Worm (Caenorhabditis elegans) whole organism, early embryonic: ENCODE measurements around the gene C13B4.1.
A peak's percentile ranks its signal among the peaks of the same experiment; 100 is the strongest.

ENCODE experiments used
- B0310.2 ChIP-seq: sonication (generic microtip); optimal IDR thresholded peaks from 2 replicates; lab custom pipeline; 2016; ENCODE audit warnings: mild to moderate bottlenecking, missing genetic modification characterization, missing compliant biosample characterization
- F13C5.2 ChIP-seq: sonication (generic microtip); optimal IDR thresholded peaks from 2 replicates; lab custom pipeline; 2017; ENCODE audit warnings: mild to moderate bottlenecking, missing genetic modification characterization, inconsistent platforms, missing compliant biosample characterization
- aly-1 ChIP-seq: sonication (generic microtip); optimal IDR thresholded peaks from 2 replicates; lab custom pipeline; 2016; ENCODE audit warnings: missing genetic modification characterization, missing compliant biosample characterization
- ama-1 ChIP-seq: fragments of 150-350 bp; optimal IDR thresholded peaks from 2 replicates; lab custom pipeline; 2014
- ceh-13 ChIP-seq: fragments of 200-800 bp; sonication (Bioruptor generic); optimal IDR thresholded peaks from 2 replicates; lab custom pipeline; 2018; ENCODE audit warnings: mild to moderate bottlenecking, missing genetic modification characterization, missing compliant biosample characterization
- ceh-36 ChIP-seq: sonication (generic microtip); optimal IDR thresholded peaks from 2 replicates; lab custom pipeline; 2016; ENCODE audit warnings: missing genetic modification characterization, inconsistent platforms, missing compliant biosample characterization
- ets-7 ChIP-seq: sonication (generic microtip); optimal IDR thresholded peaks from 2 replicates; lab custom pipeline; 2016; ENCODE audit warnings: missing genotype, missing genetic modification characterization, missing compliant biosample characterization
- flt-1 ChIP-seq: fragments of 200-800 bp; sonication (Bioruptor generic); IDR thresholded peaks from 2 replicates; pipeline ENCODE4 v1.3.6; 2022; ENCODE audit warnings: missing genetic modification characterization, missing compliant biosample characterization
- hmbx-1 ChIP-seq: sonication (generic microtip); optimal IDR thresholded peaks from 2 replicates; lab custom pipeline; 2016; ENCODE audit warnings: mild to moderate bottlenecking, missing genetic modification characterization, missing compliant biosample characterization
- hmg-4 ChIP-seq: fragments of 200-800 bp; sonication (Bioruptor generic); optimal IDR thresholded peaks from 2 replicates; lab custom pipeline; 2018; ENCODE audit warnings: mild to moderate bottlenecking, missing genetic modification characterization, missing compliant biosample characterization
- hnd-1 ChIP-seq: sonication (generic microtip); optimal IDR thresholded peaks from 2 replicates; lab custom pipeline; 2016; ENCODE audit warnings: missing genetic modification characterization, missing compliant biosample characterization
- pes-1 ChIP-seq: fragments of 200-800 bp; sonication (Bioruptor generic); IDR thresholded peaks from 2 replicates; pipeline ENCODE4 v1.3.6; 2022; ENCODE audit warnings: missing genetic modification reagents, missing genetic modification characterization, missing compliant biosample characterization
- scrt-1 ChIP-seq: fragments of 200-800 bp; sonication (Bioruptor generic); IDR thresholded peaks from 2 replicates; pipeline ENCODE4 v1.3.6; 2022; ENCODE audit warnings: missing genetic modification characterization, missing compliant biosample characterization
- sea-1 ChIP-seq: fragments of 200-800 bp; sonication (Bioruptor generic); conservative IDR thresholded peaks from 2 replicates; pipeline ENCODE4 v1.3.6; 2022; ENCODE audit warnings: missing genetic modification characterization, missing compliant biosample characterization
- tbx-11 ChIP-seq: fragments of 200-800 bp; sonication (Bioruptor generic); IDR thresholded peaks from 2 replicates; pipeline ENCODE4 v1.3.6; 2022; ENCODE audit warnings: missing genetic modification characterization, missing compliant biosample characterization
- tbx-37 ChIP-seq: fragments of 200-800 bp; sonication (Bioruptor generic); conservative IDR thresholded peaks from 2 replicates; pipeline ENCODE4 v1.3.6; 2022; ENCODE audit warnings: missing genetic modification reagents, missing genetic modification characterization, missing compliant biosample characterization
- tra-4 ChIP-seq: sonication (generic microtip); optimal IDR thresholded peaks from 2 replicates; lab custom pipeline; 2017; ENCODE audit warnings: missing genetic modification characterization, missing compliant biosample characterization

Gene C13B4.1

DNA sequence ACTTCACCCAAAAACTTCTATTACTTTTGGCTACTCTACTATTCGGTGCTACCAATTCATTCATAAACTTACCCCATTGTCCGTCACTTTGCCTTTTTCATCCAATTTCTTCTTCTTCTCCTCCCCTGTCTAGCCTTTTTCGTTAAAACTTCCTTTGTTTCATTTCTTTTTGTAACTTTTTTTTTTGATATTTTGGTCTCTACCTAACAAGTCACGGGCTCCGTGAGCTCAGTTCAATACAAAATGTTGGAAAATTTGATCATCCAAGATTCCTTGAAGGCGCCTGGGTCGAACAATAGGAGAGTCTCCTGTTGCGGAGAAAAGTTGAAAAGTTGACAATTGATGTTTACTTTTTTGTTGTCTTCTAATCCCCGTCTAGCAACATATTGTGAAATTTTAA, 27.5 kb downstream of the C13B4.1 start:
- TF ChIP-seq ama-1 = no peak
- TF ChIP-seq B0310.2 = no peak
- TF ChIP-seq flt-1 (GFP tag; lab: Robert Waterston, UW) = no peak
- no peak for TF ChIP-seq hmbx-1
- no peak for TF ChIP-seq ceh-36
- no peak for TF ChIP-seq aly-1 (tag; lab: Kevin White, UChicago)
- TF ChIP-seq hmg-4 = no peak
- no peak for TF ChIP-seq pes-1
- TF ChIP-seq tbx-11 (GFP tag; lab: Robert Waterston, UW) = no peak

DNA sequence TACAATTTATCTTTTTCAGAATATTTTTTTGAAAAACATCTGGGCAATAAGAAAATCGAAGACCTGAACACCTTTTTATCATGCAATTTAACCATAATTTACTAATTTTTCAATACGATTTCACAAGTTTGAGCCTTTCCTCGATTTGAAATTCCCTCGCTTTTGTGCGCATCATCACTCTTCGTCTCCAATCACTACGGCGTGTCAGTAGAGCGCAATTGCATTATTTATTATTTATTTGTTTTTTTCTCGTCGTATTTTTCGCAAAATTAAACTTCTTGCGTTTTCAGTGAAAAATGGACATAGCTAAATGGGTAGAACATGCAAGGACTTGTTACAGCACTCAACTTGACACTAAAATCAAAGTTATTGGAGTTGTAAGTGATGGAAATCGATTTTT, 38.3 kb downstream of the C13B4.1 start, which contains the start of gene smg-8:
Gene smg-8, plus strand, starts transcription at position 266 of the 400 bp plus-strand sequence.
- TF ChIP-seq tra-4 (tag; lab: Kevin White, UChicago) (no peak), F13C5.2 (tag; lab: Kevin White, UChicago) (peak; percentile 37)

DNA sequence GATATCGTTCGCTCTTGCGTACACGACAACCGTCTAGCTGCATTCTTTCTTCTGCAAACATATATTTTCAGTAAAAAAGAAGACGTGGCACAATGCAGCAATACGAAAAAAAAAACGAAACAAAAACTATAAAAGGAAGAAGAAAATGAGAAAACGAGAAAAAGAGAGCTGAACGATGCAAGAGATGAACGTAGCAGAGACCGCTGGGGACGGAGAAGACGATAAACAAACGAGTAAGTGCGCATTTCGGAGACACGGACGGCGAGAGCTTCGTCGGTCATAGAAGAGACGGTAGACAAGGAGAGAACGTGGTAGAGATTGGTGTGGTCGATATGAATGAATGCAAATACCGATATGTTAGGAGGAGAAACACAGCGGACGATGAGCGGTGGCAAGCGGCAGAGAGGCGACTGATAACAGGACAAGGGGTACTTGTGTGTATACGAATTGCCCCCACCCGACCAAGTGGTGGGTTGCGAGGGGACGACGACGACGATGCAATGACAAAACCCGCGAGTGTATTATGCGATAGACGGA, 41.4 kb downstream of the C13B4.1 start, which contains the start of gene K04B12.2:
Gene K04B12.2, minus strand, starts transcription at position 51 of the 537 bp plus-strand sequence.
- TF ChIP-seq tra-4 (tag; lab: Kevin White, UChicago) = no peak
- TF ChIP-seq hmbx-1 = no peak
- no peak for TF ChIP-seq hnd-1
- TF ChIP-seq sea-1 (GFP tag; lab: Robert Waterston, UW) = 0 out of 2 replicates have a peak, but pooled peaks have one; percentile 17
- TF ChIP-seq flt-1 (GFP tag; lab: Robert Waterston, UW) = no peak
- TF ChIP-seq ceh-36 = no peak
- TF ChIP-seq pes-1 = no peak
- peak; percentile 59 for TF ChIP-seq hmg-4
- TF ChIP-seq aly-1 (tag; lab: Kevin White, UChicago) = no peak
- no peak for TF ChIP-seq scrt-1 (GFP tag; lab: Robert Waterston, UW)
- no peak for TF ChIP-seq tbx-37 (GFP tag; lab: Robert Waterston, UW)
- TF ChIP-seq ets-7 (tag; lab: Kevin White, UChicago) = no peak
- TF ChIP-seq F13C5.2 (tag; lab: Kevin White, UChicago) = peak; percentile 60
- TF ChIP-seq tbx-11 (GFP tag; lab: Robert Waterston, UW) = no peak
- TF ChIP-seq ama-1 = no peak
- no peak for TF ChIP-seq ceh-13 (GFP tag; lab: Kevin White, UChicago)
- no peak for TF ChIP-seq B0310.2

ce11 chrII:14437116-14437515, 42.3 kb downstream of the C13B4.1 start:
- TF ChIP-seq ceh-36 = peak; percentile 93
- TF ChIP-seq hmbx-1 = no peak
- no peak for TF ChIP-seq ceh-13 (GFP tag; lab: Kevin White, UChicago)
- TF ChIP-seq F13C5.2 (tag; lab: Kevin White, UChicago) = no peak
- TF ChIP-seq scrt-1 (GFP tag; lab: Robert Waterston, UW) = no peak

DNA sequence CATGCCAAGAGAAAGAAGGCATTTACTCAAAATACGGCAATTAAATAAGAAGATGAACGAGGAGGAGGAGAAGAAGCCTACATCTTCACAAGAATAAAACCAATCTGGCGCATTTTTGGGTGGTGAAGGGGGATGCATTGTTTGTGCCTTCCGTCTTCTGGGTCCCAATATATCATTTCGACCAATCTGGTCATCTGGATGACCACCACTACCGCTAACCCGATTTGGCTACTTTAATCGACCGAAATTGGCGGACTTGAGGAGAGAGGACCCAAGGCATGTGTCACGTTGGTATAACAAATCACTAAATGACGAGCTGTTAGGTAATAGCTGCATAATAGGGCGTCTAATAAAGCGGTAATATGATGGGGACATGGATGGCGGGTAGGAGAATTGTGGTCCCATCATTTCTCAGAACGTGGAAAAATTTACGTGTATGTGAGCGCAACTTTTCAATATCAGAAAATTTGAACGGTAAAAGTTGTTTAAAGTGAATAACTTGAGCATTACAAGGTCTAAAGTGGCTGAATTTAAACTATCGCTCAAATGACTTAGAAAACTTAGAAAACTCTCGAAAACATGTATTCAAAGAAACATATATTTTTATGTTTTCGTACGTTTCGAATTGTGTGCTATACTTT, 45.6 kb downstream of the C13B4.1 start:
- TF ChIP-seq hnd-1 (no peak), tra-4 (tag; lab: Kevin White, UChicago) (no peak), ama-1 (no peak), ceh-36 (no peak), aly-1 (tag; lab: Kevin White, UChicago) (no peak), tbx-11 (GFP tag; lab: Robert Waterston, UW) (no peak), tbx-37 (GFP tag; lab: Robert Waterston, UW) (no peak)

DNA sequence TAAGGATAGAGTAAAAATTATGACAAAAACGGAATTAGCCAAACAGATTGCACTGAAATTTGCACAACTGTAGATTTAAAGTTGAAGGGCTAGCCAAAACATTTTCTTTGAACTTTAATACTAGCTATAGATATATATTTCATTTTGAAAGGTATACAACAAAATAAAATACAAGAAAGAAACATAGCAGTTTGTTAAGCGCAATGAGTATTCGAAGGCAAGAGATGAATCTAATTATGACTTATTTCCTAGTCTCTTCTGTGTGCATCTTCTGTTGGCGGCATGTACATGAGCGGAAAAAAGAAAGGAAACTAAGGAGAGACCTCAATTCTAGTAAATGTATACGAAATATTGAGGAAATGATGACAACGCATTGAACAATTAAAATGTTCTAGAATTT, 47.3 kb downstream of the C13B4.1 start:
- no peak for TF ChIP-seq tbx-11 (GFP tag; lab: Robert Waterston, UW)
- no peak for TF ChIP-seq scrt-1 (GFP tag; lab: Robert Waterston, UW)
- no peak for TF ChIP-seq tra-4 (tag; lab: Kevin White, UChicago)
- no peak for TF ChIP-seq ama-1
- TF ChIP-seq ceh-36 = no peak
- no peak for TF ChIP-seq hnd-1
- TF ChIP-seq sea-1 (GFP tag; lab: Robert Waterston, UW) = no peak
- no peak for TF ChIP-seq flt-1 (GFP tag; lab: Robert Waterston, UW)
- no peak for TF ChIP-seq hmbx-1

DNA sequence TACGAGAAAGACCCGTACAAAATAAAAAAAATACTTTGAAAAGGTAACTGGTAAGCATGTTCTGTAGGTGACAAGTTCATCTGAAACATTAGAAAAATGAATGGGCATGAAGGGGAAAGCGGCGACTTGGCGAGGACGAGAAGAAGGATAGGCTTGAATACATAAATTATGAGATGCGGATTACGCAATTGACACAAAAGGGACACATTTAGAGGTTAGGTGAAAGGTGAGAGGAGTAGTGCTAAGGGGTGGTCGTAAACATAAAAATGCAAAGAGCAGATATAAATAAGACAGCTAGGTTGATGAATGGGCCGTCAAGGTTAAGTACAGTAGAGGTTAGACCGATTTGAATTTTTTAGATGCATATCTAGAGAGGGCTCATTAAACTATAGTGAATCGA, 50.6 kb downstream of the C13B4.1 start:
- TF ChIP-seq ets-7 (tag; lab: Kevin White, UChicago) = no peak
- no peak for TF ChIP-seq flt-1 (GFP tag; lab: Robert Waterston, UW)
- no peak for TF ChIP-seq pes-1
- no peak for TF ChIP-seq ceh-36
- no peak for TF ChIP-seq tra-4 (tag; lab: Kevin White, UChicago)
- TF ChIP-seq hmg-4 = no peak
- TF ChIP-seq hmbx-1 = no peak
- no peak for TF ChIP-seq ceh-13 (GFP tag; lab: Kevin White, UChicago)
- TF ChIP-seq tbx-11 (GFP tag; lab: Robert Waterston, UW) = no peak
- TF ChIP-seq ama-1 = no peak
- TF ChIP-seq aly-1 (tag; lab: Kevin White, UChicago) = no peak
- TF ChIP-seq hnd-1 = no peak
- no peak for TF ChIP-seq sea-1 (GFP tag; lab: Robert Waterston, UW)

ce11 chrII:14427714-14428113, 51.7 kb downstream of the C13B4.1 start:
- TF ChIP-seq hmg-4 (no peak), tbx-11 (GFP tag; lab: Robert Waterston, UW) (no peak)

DNA sequence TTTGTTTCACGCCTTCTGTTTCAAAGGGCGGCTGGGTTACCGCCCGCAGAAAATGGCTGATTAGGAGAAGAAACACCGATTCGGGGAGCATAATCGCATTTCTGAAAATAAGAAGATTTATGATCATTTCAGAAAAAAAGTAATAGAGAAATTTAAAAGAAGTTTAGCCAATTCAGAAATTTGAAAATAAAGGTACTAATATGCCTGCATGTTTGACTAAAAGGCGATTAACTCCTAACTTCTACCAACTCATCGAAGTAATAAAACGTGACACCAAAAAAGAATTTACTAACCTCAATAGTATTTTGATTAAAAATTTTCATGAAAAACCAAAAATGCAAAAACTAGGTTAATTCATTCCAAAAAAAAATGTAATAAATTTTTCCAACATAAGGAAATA, 54.6 kb downstream of the C13B4.1 start, which contains the start of gene plx-2:
Gene plx-2, minus strand, starts transcription at position 101 of the 400 bp plus-strand sequence.
- TF ChIP-seq ceh-13 (GFP tag; lab: Kevin White, UChicago) = no peak
- no peak for TF ChIP-seq aly-1 (tag; lab: Kevin White, UChicago)
- TF ChIP-seq hmg-4 = no peak
